Fruit fly (Drosophila melanogaster): Measurements from ENCODE around the gene CG43783.

- TF ChIP-seq CG13624 (GFP tag; optimal IDR thresholded peaks at IDR 0.05) = no peak
- TF ChIP-seq CG7928 (GFP tag; optimal IDR thresholded peaks at IDR 0.05) = no peak
- TF ChIP-seq HLH3B (GFP tag; IDR thresholded peaks at IDR 0.05) = no peak
- no peak for TF ChIP-seq CG7372 (GFP tag; IDR thresholded peaks at IDR 0.05)
- no peak for TF ChIP-seq CG7963 (GFP tag; IDR thresholded peaks at IDR 0.05; ENCODE audit: partially characterized antibody)
- no peak for TF ChIP-seq hbn (GFP tag; IDR thresholded peaks at IDR 0.05; ENCODE audit: partially characterized antibody)
- no peak for TF ChIP-seq CG14050 (GFP tag; IDR thresholded peaks at IDR 0.05)
- no peak for TF ChIP-seq nau (GFP tag; optimal IDR thresholded peaks at IDR 0.05)
- no peak for TF ChIP-seq hth (optimal IDR thresholded peaks at IDR 0.05)
- TF ChIP-seq Jarid2 (GFP tag; optimal IDR thresholded peaks at IDR 0.05) = no peak
These were observed 31.2 kb upstream of the CG43783 start for dm6 chr3L:8985132-8985847.

Measured in whole organism, embryonic.